Fruit fly (Drosophila melanogaster) whole organism, embryonic: Measurements from ENCODE around the gene CG15418.
A peak's percentile ranks its signal among the peaks of the same experiment; 100 is the strongest.

Experiments used
- Aef1 ChIP-seq: fragments of 200-800 bp; sonication (Bioruptor generic); IDR thresholded peaks from 3 replicates; pipeline ENCODE4 v1.3.6; 2022; ENCODE audit warnings: missing biosample characterization, missing genetic modification characterization
- CG10979 ChIP-seq: fragments of 200-800 bp; sonication (Bioruptor generic); optimal IDR thresholded peaks from 2 replicates; lab custom pipeline; 2018; ENCODE audit warnings: missing biosample characterization, mild to moderate bottlenecking, missing genetic modification characterization, moderate library complexity
- CG11247 ChIP-seq: fragments of 200-800 bp; sonication (Bioruptor generic); IDR thresholded peaks from 2 replicates; pipeline ENCODE4 v1.3.6; 2022; ENCODE audit warnings: missing biosample characterization, missing genetic modification characterization
- CG13775 ChIP-seq: fragments of 200-800 bp; sonication (Bioruptor generic); optimal IDR thresholded peaks from 3 replicates; lab custom pipeline; 2017; ENCODE audit warnings: missing biosample characterization, mild to moderate bottlenecking, missing genetic modification characterization
- CG15696 ChIP-seq: fragments of 200-800 bp; sonication (Bioruptor generic); optimal IDR thresholded peaks from 2 replicates; lab custom pipeline; 2019; ENCODE audit warnings: missing biosample characterization, mild to moderate bottlenecking, missing genetic modification characterization, moderate library complexity
- CG17359 ChIP-seq: fragments of 200-800 bp; sonication (Bioruptor generic); optimal IDR thresholded peaks from 3 replicates; lab custom pipeline; 2018; ENCODE audit warnings: missing biosample characterization, mild to moderate bottlenecking, missing genetic modification characterization, moderate library complexity
- CG17912 ChIP-seq: fragments of 200-800 bp; sonication (Bioruptor generic); optimal IDR thresholded peaks from 2 replicates; lab custom pipeline; 2018; ENCODE audit warnings: missing biosample characterization, mild to moderate bottlenecking, missing genetic modification characterization
- CG18011 ChIP-seq: fragments of 200-800 bp; sonication (Bioruptor generic); optimal IDR thresholded peaks from 2 replicates; lab custom pipeline; 2017; ENCODE audit warnings: missing biosample characterization, missing genetic modification characterization, mild to moderate bottlenecking, moderate library complexity, missing genotype
- CG2116 ChIP-seq: fragments of 200-800 bp; sonication (Bioruptor generic); optimal IDR thresholded peaks from 3 replicates; lab custom pipeline; 2018; ENCODE audit warnings: missing biosample characterization, mild to moderate bottlenecking, missing genetic modification characterization
- CG2875 ChIP-seq: fragments of 200-800 bp; sonication (Bioruptor generic); optimal IDR thresholded peaks from 2 replicates; lab custom pipeline; 2017; ENCODE audit warnings: missing biosample characterization, mild to moderate bottlenecking, missing genetic modification characterization, missing genetic modification reagents
- CG30403 ChIP-seq: fragments of 200-800 bp; sonication (Bioruptor generic); optimal IDR thresholded peaks from 3 replicates; lab custom pipeline; 2016; ENCODE audit warnings: missing biosample characterization, missing genetic modification characterization
- CG30431 ChIP-seq: fragments of 200-800 bp; sonication (Bioruptor generic); optimal IDR thresholded peaks from 2 replicates; lab custom pipeline; 2017; ENCODE audit warnings: missing biosample characterization, missing genetic modification characterization
- CG31224 ChIP-seq: fragments of 200-800 bp; sonication (Bioruptor generic); IDR thresholded peaks from 2 replicates; pipeline ENCODE4 v1.3.6; 2022; ENCODE audit warnings: missing biosample characterization, missing genetic modification characterization
- CG32767 ChIP-seq: fragments of 200-800 bp; sonication (Bioruptor generic); IDR thresholded peaks from 2 replicates; pipeline ENCODE4 v1.3.6; 2022; ENCODE audit warnings: missing biosample characterization, missing genetic modification characterization
- CG3726 ChIP-seq: fragments of 200-800 bp; sonication (Bioruptor generic); IDR thresholded peaks from 3 replicates; pipeline ENCODE4, ENCODE4 v1.3.6; 2022; ENCODE audit warnings: missing biosample characterization, missing genetic modification characterization
- CG4404 ChIP-seq: fragments of 200-800 bp; sonication (Bioruptor generic); IDR thresholded peaks from 2 replicates; pipeline ENCODE4 v1.3.6; 2022; ENCODE audit warnings: missing biosample characterization, missing genetic modification characterization
- CG7556 ChIP-seq: fragments of 200-800 bp; sonication (Bioruptor generic); optimal IDR thresholded peaks from 2 replicates; lab custom pipeline; 2017; ENCODE audit warnings: missing biosample characterization, mild to moderate bottlenecking, missing genetic modification characterization
- CG8290 ChIP-seq, 3 experiments: fragments of 200-800 bp; sonication (Bioruptor generic); optimal IDR thresholded peaks; 2 replicates each; lab custom pipeline; 2016 to 2019; ENCODE audit warnings: missing biosample characterization in 3 of 3, missing genetic modification characterization in 3 of 3, mild to moderate bottlenecking in 2 of 3, moderate library complexity in 1 of 3
- CG8924 ChIP-seq: fragments of 200-800 bp; optimal IDR thresholded peaks from 3 replicates; lab custom pipeline; 2019; ENCODE audit warnings: missing biosample characterization, mild to moderate bottlenecking, missing genetic modification characterization, moderate library complexity
- CG9437 ChIP-seq: fragments of 200-800 bp; sonication (Bioruptor generic); optimal IDR thresholded peaks from 2 replicates; lab custom pipeline; 2018; ENCODE audit warnings: missing biosample characterization, mild to moderate bottlenecking, missing genetic modification characterization
- CoRest ChIP-seq: fragments of 200-800 bp; sonication (Bioruptor generic); optimal IDR thresholded peaks from 3 replicates; lab custom pipeline; 2018; ENCODE audit warnings: missing biosample characterization, mild to moderate bottlenecking, missing genetic modification characterization, moderate library complexity
- Dad ChIP-seq: fragments of 200-800 bp; sonication (Bioruptor generic); optimal IDR thresholded peaks from 3 replicates; lab custom pipeline; 2016; ENCODE audit warnings: missing biosample characterization, missing genetic modification characterization
- Dbx ChIP-seq: fragments of 200-800 bp; sonication (Bioruptor generic); IDR thresholded peaks from 3 replicates; pipeline ENCODE4 v1.3.6; 2022; ENCODE audit warnings: missing biosample characterization, missing genetic modification characterization
- Dll ChIP-seq: fragments of 200-800 bp; sonication (Bioruptor generic); IDR thresholded peaks from 4 replicates; pipeline ENCODE4 v1.3.6; 2022; ENCODE audit warnings: missing biosample characterization, missing genetic modification characterization; ENCODE audit not compliant: partially characterized antibody
- Fer2 ChIP-seq: fragments of 200-800 bp; sonication (Bioruptor generic); optimal IDR thresholded peaks from 2 replicates; lab custom pipeline; 2018; ENCODE audit warnings: missing biosample characterization, mild to moderate bottlenecking, missing genetic modification characterization, moderate library complexity
- Fer3 ChIP-seq: fragments of 200-800 bp; sonication (Bioruptor generic); optimal IDR thresholded peaks from 2 replicates; lab custom pipeline; 2018; ENCODE audit warnings: missing biosample characterization, mild to moderate bottlenecking, missing genetic modification characterization, moderate library complexity
- Max ChIP-seq: fragments of 200-800 bp; sonication (Bioruptor generic); optimal IDR thresholded peaks from 2 replicates; lab custom pipeline; 2016; ENCODE audit warnings: missing biosample characterization, mild to moderate bottlenecking, missing genetic modification characterization
- Oaz ChIP-seq: fragments of 200-800 bp; sonication (Bioruptor generic); IDR thresholded peaks from 2 replicates; pipeline ENCODE4 v1.3.6; 2022; ENCODE audit warnings: missing biosample characterization, missing genetic modification characterization
- Optix ChIP-seq: fragments of 200-800 bp; sonication (Bioruptor generic); IDR thresholded peaks from 3 replicates; pipeline ENCODE4 v1.3.6; 2022; ENCODE audit warnings: missing biosample characterization, missing genetic modification characterization
- Ptx1 ChIP-seq: fragments of 200-800 bp; sonication (Bioruptor generic); IDR thresholded peaks from 2 replicates; pipeline ENCODE4 v1.3.6; 2022; ENCODE audit warnings: missing biosample characterization, missing genetic modification characterization
- Ssrp ChIP-seq: fragments of 200-800 bp; sonication (Bioruptor generic); optimal IDR thresholded peaks from 2 replicates; lab custom pipeline; 2018; ENCODE audit warnings: missing biosample characterization, mild to moderate bottlenecking, missing genetic modification characterization, moderate library complexity
- aop ChIP-seq: fragments of 200-800 bp; sonication (Bioruptor generic); IDR thresholded peaks from 2 replicates; pipeline ENCODE4 v1.3.6; 2022; ENCODE audit warnings: missing biosample characterization, missing genetic modification characterization
- chm ChIP-seq: fragments of 200-800 bp; sonication (Bioruptor generic); IDR thresholded peaks from 2 replicates; pipeline ENCODE4 v1.3.6; 2022; ENCODE audit warnings: missing biosample characterization, missing genetic modification characterization
- crol ChIP-seq: fragments of 200-800 bp; sonication (Bioruptor generic); IDR thresholded peaks from 2 replicates; pipeline ENCODE4 v1.3.6; 2022; ENCODE audit warnings: missing biosample characterization, missing genetic modification characterization
- esg ChIP-seq: fragments of 200-800 bp; sonication (Bioruptor generic); conservative IDR thresholded peaks from 2 replicates; pipeline ENCODE4 v1.3.6; 2022; ENCODE audit warnings: missing biosample characterization, missing genetic modification characterization
- ham ChIP-seq: fragments of 200-800 bp; sonication (Bioruptor generic); IDR thresholded peaks from 2 replicates; pipeline ENCODE4 v1.3.6; 2022; ENCODE audit warnings: missing biosample characterization, missing genetic modification characterization
- jigr1 ChIP-seq: fragments of 200-800 bp; sonication (Bioruptor generic); IDR thresholded peaks from 3 replicates; pipeline ENCODE4 v1.3.6; 2022; ENCODE audit warnings: missing biosample characterization, missing genetic modification characterization
- kah ChIP-seq: fragments of 200-800 bp; sonication (Bioruptor generic); optimal IDR thresholded peaks from 2 replicates; lab custom pipeline; 2018; ENCODE audit warnings: missing biosample characterization, mild to moderate bottlenecking, missing genetic modification characterization
- klu ChIP-seq: fragments of 200-800 bp; sonication (Bioruptor generic); IDR thresholded peaks from 2 replicates; pipeline ENCODE4 v1.3.6; 2022; ENCODE audit warnings: missing biosample characterization, missing genetic modification characterization
- knrl ChIP-seq: fragments of 200-800 bp; sonication (Bioruptor generic); IDR thresholded peaks from 3 replicates; pipeline ENCODE4 v1.3.6; 2022; ENCODE audit warnings: missing biosample characterization, missing genetic modification characterization; ENCODE audit not compliant: partially characterized antibody
- lola ChIP-seq, 3 experiments: fragments of >200 bp in 2 of 3; fragments of 200-800 bp in 1 of 3; sonication (Bioruptor generic) in 1 of 3; optimal IDR thresholded peaks; 2 replicates each; lab custom pipeline; 2017 to 2019; ENCODE audit warnings: missing biosample characterization in 3 of 3, missing genetic modification characterization in 3 of 3, mild to moderate bottlenecking in 1 of 3, moderate library complexity in 1 of 3
- nom ChIP-seq: fragments of 200-800 bp; sonication (Bioruptor generic); optimal IDR thresholded peaks from 2 replicates; lab custom pipeline; 2017; ENCODE audit warnings: missing biosample characterization, missing genetic modification characterization, mild to moderate bottlenecking, moderate library complexity, missing genetic modification reagents
- pan ChIP-seq, 4 experiments: fragments of >200 bp in 3 of 4; fragments of 200-800 bp in 1 of 4; sonication (Bioruptor generic) in 1 of 4; optimal IDR thresholded peaks in 3 of 4; IDR thresholded peaks in 1 of 4; 2 replicates each; pipeline versions ENCODE4 v1.3.6 to Lab custom; 2017 to 2022; ENCODE audit warnings: missing biosample characterization in 2 of 4, missing genetic modification characterization in 2 of 4, mixed read lengths in 1 of 4
- psq ChIP-seq: fragments of 200-800 bp; sonication (Bioruptor generic); optimal IDR thresholded peaks from 2 replicates; lab custom pipeline; 2017; ENCODE audit warnings: missing biosample characterization, missing genetic modification characterization
- repo ChIP-seq: fragments of 200-800 bp; sonication (Bioruptor generic); optimal IDR thresholded peaks from 2 replicates; lab custom pipeline; 2016; ENCODE audit warnings: missing biosample characterization, missing genetic modification characterization
- row ChIP-seq: fragments of 200-800 bp; sonication (Bioruptor generic); IDR thresholded peaks from 3 replicates; pipeline ENCODE4 v1.3.6; 2022; ENCODE audit warnings: missing biosample characterization, missing genetic modification characterization
- so ChIP-seq: fragments of 200-800 bp; sonication (Bioruptor generic); IDR thresholded peaks from 3 replicates; pipeline ENCODE4 v1.3.6; 2022; ENCODE audit warnings: missing biosample characterization, missing genetic modification characterization
- vvl ChIP-seq: fragments of 200-800 bp; sonication (Bioruptor generic); IDR thresholded peaks from 2 replicates; pipeline ENCODE4 v1.3.6; 2022; ENCODE audit warnings: missing biosample characterization, missing genetic modification characterization

The CG15418 gene

dm6 chr2L:3657349-3658142, 36.0 kb upstream of the CG15418 start (continued):
- TF ChIP-seq CG2116 (GFP tag; lab: Kevin White, UChicago) = no peak
- TF ChIP-seq Oaz (GFP tag; lab: Robert Waterston, UW) = no peak
- TF ChIP-seq Max (GFP tag; lab: Kevin White, UChicago) = peak; percentile 37
- peak; percentile 58 for TF ChIP-seq CG17359 (tag; lab: Kevin White, UChicago)
- TF ChIP-seq CG8290 (GFP tag; optimal IDR thresholded peaks at IDR 0.05; lab: Kevin White, UChicago) = peak; percentile 66
- peak in 1 of 2 experiments; percentile 87 for TF ChIP-seq CG8290 (tag; optimal IDR thresholded peaks at IDR 0.05; lab: Kevin White, UChicago)
- no peak for TF ChIP-seq ham (GFP tag; lab: Robert Waterston, UW)
- no peak for TF ChIP-seq psq (GFP tag; lab: Kevin White, UChicago)
- no peak for TF ChIP-seq pan (optimal IDR thresholded peaks at IDR 0.05; lab: Kevin White, UChicago)
- peak in 1 of 2 experiments; percentile 35 for TF ChIP-seq pan (GFP tag; optimal IDR thresholded peaks at IDR 0.05 in 1 of 2, IDR thresholded peaks at IDR 0.05 in 1 of 2)
- TF ChIP-seq Fer2 = no peak
- TF ChIP-seq aop = no peak
- TF ChIP-seq CG3726 (GFP tag; lab: Robert Waterston, UW) = no peak
- peak; percentile 15 for TF ChIP-seq repo (GFP tag; lab: Kevin White, UChicago)
- peak; percentile 41; the same call in 1 of the 3 replicates for TF ChIP-seq Aef1 (GFP tag; lab: Robert Waterston, UW)
- no peak for TF ChIP-seq CG30431 (GFP tag; lab: Kevin White, UChicago)
- TF ChIP-seq Fer3 (tag; lab: Kevin White, UChicago) = peak; percentile 27
- peak; percentile 68 for TF ChIP-seq vvl (GFP tag; lab: Robert Waterston, UW)
- no peak for TF ChIP-seq CG2875 (GFP tag; lab: Kevin White, UChicago)
- TF ChIP-seq nom = no peak
- no peak for TF ChIP-seq CG31224 (GFP tag; lab: Robert Waterston, UW)
- TF ChIP-seq CG4404 (GFP tag; lab: Robert Waterston, UW) = no peak
- TF ChIP-seq Ssrp = no peak
- TF ChIP-seq CG9437 = no peak
- TF ChIP-seq CG30403 (GFP tag; lab: Kevin White, UChicago) = peak; percentile 49
- TF ChIP-seq knrl (GFP tag; lab: Robert Waterston, UW) = peak; percentile 80
- TF ChIP-seq CG17912 (GFP tag; lab: Kevin White, UChicago) = peak; percentile 45
- no peak for TF ChIP-seq kah (GFP tag; lab: Kevin White, UChicago)
- peak; percentile 81 for TF ChIP-seq Dbx (GFP tag; lab: Robert Waterston, UW)
- TF ChIP-seq CoRest = peak; percentile 58
- peak; percentile 61; the same call in 2 of the 3 replicates for TF ChIP-seq Optix
- peak; percentile 80 for TF ChIP-seq CG32767 (GFP tag; lab: Robert Waterston, UW)
- TF ChIP-seq CG18011 (GFP tag; lab: Kevin White, UChicago) = no peak
- TF ChIP-seq Ptx1 = peak; percentile 53
- no peak for TF ChIP-seq klu (GFP tag; lab: Robert Waterston, UW)
- peak; percentile 66 for TF ChIP-seq CG11247 (GFP tag; lab: Robert Waterston, UW)
- peak; percentile 33 for TF ChIP-seq CG10979 (tag; lab: Kevin White, UChicago)
- peak; percentile 84 for TF ChIP-seq CG15696 (tag; lab: Kevin White, UChicago)
- TF ChIP-seq so (GFP tag; lab: Robert Waterston, UW) = no peak; the same call in 2 of the 3 replicates
- no peak for TF ChIP-seq chm (GFP tag; lab: Robert Waterston, UW)
- TF ChIP-seq row (GFP tag; lab: Robert Waterston, UW) = peak; percentile 72; the same call in 2 of the 3 replicates
- peak; percentile 35 for TF ChIP-seq Dad (GFP tag; lab: Kevin White, UChicago)
- TF ChIP-seq lola (GFP tag; optimal IDR thresholded peaks at IDR 0.05; lab: Kevin White, UChicago) = no peak
- no peak for TF ChIP-seq esg (GFP tag; lab: Robert Waterston, UW)
- no peak for TF ChIP-seq jigr1
- TF ChIP-seq CG7556 = peak; percentile 34
- peak; percentile 7 for TF ChIP-seq CG8924
- no peak for TF ChIP-seq Dll (GFP tag; lab: Robert Waterston, UW)
- no peak for TF ChIP-seq CG13775
- peak; percentile 84 for TF ChIP-seq crol (GFP tag; lab: Robert Waterston, UW)
